Fruit fly (Drosophila melanogaster): ENCODE data around the gene Jon25Biii.

dm6 chr2L:4936325-4936869 lies 14.2 kb downstream of the Jon25Biii start, which contains the start of gene hoe2:
- TF ChIP-seq psq (optimal IDR thresholded peaks at IDR 0.05): no peak
- no peak for TF ChIP-seq insv (optimal IDR thresholded peaks at IDR 0.05)
- no peak for TF ChIP-seq h (optimal IDR thresholded peaks at IDR 0.05)
- TF ChIP-seq Sin3A (optimal IDR thresholded peaks at IDR 0.05): no peak
- TF ChIP-seq Myc (optimal IDR thresholded peaks at IDR 0.05): no peak
- no peak for TF ChIP-seq ttk (optimal IDR thresholded peaks at IDR 0.05)
